Worm (Caenorhabditis elegans) whole organism, midembryonic: ENCODE results near the gene algn-5.
"Not testable (repeated sequence)": the region's sequence is repeated elsewhere in the genome, so short reads cannot be mapped to it uniquely, and the experiment has no call there.

Experiments used
- T22C8.4 ChIP-seq: fragments of 200-800 bp; sonication (Bioruptor generic); IDR thresholded peaks from 2 replicates; pipeline ENCODE4 v1.3.6; 2022; ENCODE audit warnings: missing genetic modification characterization, missing compliant biosample characterization
- cog-1 ChIP-seq: sonication (generic microtip); optimal IDR thresholded peaks from 2 replicates; lab custom pipeline; 2016; ENCODE audit warnings: missing genetic modification characterization, missing compliant biosample characterization
- flt-1 ChIP-seq: fragments of 200-800 bp; sonication (Bioruptor generic); IDR thresholded peaks from 2 replicates; pipeline ENCODE4 v1.3.6; 2022; ENCODE audit warnings: missing genetic modification characterization, missing compliant biosample characterization
- klf-2 ChIP-seq: fragments of 200-800 bp; sonication (Bioruptor generic); conservative IDR thresholded peaks from 2 replicates; pipeline ENCODE4 v1.3.6; 2022; ENCODE audit warnings: missing genetic modification reagents, missing genetic modification characterization, missing compliant biosample characterization
- med-1 ChIP-seq: sonication (generic microtip); optimal IDR thresholded peaks from 2 replicates; lab custom pipeline; 2017; ENCODE audit warnings: missing genetic modification characterization, mild to moderate bottlenecking, missing compliant biosample characterization, antibody characterized with exemption, missing genetic modification reagents; ENCODE audit not compliant: insufficient read depth
- ref-1 ChIP-seq: fragments of 200-800 bp; sonication (Bioruptor generic); conservative IDR thresholded peaks from 2 replicates; pipeline ENCODE4 v1.3.6; 2022; ENCODE audit warnings: missing genetic modification reagents, missing genetic modification characterization, missing compliant biosample characterization
- tab-1 ChIP-seq: fragments of 200-800 bp; sonication (Bioruptor generic); IDR thresholded peaks from 2 replicates; pipeline ENCODE4 v1.3.6; 2022; ENCODE audit warnings: missing genetic modification characterization, missing compliant biosample characterization
- ztf-23 ChIP-seq: fragments of 200-800 bp; sonication (Bioruptor generic); IDR thresholded peaks from 2 replicates; pipeline ENCODE4 v1.3.6; 2022; ENCODE audit warnings: missing genetic modification reagents, missing genetic modification characterization, missing compliant biosample characterization
- ztf-29 ChIP-seq: fragments of 200-800 bp; sonication (Bioruptor generic); IDR thresholded peaks from 2 replicates; pipeline ENCODE4 v1.3.6; 2022; ENCODE audit warnings: missing genetic modification reagents, missing genetic modification characterization, missing compliant biosample characterization

The algn-5 gene

DNA sequence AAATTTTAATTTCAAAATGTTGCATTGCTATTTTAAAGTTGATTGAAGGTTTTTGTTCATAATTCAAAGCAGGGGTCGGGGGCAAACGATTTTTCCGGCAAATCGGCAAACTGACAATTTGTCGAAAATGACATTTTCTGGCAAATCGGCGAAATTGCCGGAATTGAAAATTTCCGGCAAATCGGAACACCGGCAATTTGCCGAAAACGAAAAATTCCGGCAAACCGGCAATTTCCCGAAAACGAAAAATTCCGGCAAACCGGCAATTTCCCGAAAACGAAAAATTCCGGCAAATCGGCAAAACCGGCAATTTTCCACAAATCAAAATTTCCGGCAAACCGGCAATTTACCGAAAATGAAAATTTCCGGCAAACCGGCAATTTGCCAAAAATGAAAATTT is 5.1 kb upstream of the algn-5 start:
- TF ChIP-seq ztf-29 (GFP tag; lab: Robert Waterston, UW) (no peak), cog-1 (tag; lab: Kevin White, UChicago) (no peak), klf-2 (GFP tag; lab: Robert Waterston, UW) (no peak), tab-1 (no peak), ref-1 (GFP tag; lab: Robert Waterston, UW) (no peak), med-1 (GFP tag; lab: Kevin White, UChicago) (no peak), T22C8.4 (GFP tag; lab: Robert Waterston, UW) (no peak), flt-1 (GFP tag; lab: Robert Waterston, UW) (no peak), ztf-23 (GFP tag; lab: Robert Waterston, UW) (no peak)

DNA sequence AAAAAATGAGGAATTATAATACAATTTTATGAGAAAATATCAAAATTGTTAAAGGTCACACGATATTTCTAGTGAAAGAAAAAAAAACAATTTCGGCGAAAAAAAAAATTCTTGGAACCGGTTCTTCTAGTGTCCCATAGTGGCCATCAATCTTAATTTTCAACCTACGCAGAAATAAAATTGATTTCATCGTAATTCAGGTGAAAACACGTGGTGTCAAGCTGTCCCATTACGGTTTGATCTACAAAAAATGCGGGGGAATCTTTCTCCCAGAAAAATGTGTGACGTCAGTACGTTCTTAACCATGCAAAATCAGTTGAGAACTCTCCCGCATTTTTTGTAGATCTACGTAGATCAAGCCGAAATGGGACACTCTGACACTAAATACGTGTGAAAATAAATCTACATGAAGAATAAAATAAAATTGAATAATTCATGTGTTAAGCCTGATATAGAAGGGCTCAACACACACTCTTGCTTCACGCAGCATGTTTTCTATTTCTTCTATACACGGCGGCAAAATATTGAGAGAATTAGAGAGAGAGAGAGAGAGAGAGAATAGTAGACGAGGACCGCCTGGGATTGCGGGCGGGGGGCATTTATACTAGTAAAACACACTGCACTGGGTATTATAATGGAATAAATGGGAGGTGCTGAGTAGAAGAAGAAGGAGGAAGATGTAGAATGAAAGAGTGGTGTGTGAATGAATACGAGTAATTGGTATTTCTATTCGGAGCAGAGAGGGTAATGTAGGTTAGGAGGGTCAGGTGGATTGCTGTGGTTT is 2.5 kb upstream of the algn-5 start:
- TF ChIP-seq T22C8.4 (GFP tag; lab: Robert Waterston, UW) = no peak
- peak; percentile 27 for TF ChIP-seq cog-1 (tag; lab: Kevin White, UChicago)

DNA sequence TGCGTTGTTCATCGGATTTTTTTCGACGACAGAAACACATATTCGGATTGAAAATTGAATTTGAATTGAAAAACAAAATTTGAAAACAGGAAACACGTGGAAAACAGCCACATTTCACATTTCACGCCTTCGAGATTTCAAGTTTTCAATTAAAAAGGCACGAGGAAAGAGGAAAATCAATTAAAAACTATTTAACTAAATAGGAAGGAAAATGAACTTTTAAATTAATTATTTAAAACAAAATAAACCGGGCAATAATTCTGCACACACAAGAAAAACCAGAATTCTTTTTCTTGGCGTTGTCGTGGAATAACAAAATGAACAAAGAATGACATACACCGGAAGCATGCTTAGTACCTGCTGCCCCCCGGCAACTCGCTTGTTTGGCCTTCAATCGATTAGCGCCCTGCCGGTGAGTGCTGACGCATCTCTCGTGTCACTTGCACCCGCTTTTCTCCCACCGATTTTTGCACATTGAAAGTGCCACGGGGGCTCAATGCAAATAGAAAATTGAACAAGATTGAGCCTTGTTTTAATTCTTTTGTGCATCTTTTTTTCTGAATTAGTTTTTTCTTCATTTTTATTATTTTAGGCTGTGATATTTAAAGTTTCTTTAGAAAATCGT is 678 bp upstream of the algn-5 start, which contains the start of gene Y45G5AM.9:
Gene Y45G5AM.9 (minus strand): TSS at position 51 of the 625 bp plus-strand sequence.
- TF ChIP-seq T22C8.4 (GFP tag; lab: Robert Waterston, UW) (peak; percentile 94), flt-1 (GFP tag; lab: Robert Waterston, UW) (peak; percentile 79), cog-1 (tag; lab: Kevin White, UChicago) (peak; percentile 81), tab-1 (peak; percentile 73), ztf-29 (GFP tag; lab: Robert Waterston, UW) (0 out of 2 replicates have a peak, but pooled peaks have one; percentile 13), klf-2 (GFP tag; lab: Robert Waterston, UW) (0 out of 2 replicates have a peak, but pooled peaks have one; percentile 62), ztf-23 (GFP tag; lab: Robert Waterston, UW) (peak; percentile 83), med-1 (GFP tag; lab: Kevin White, UChicago) (peak; percentile 28), ref-1 (GFP tag; lab: Robert Waterston, UW) (no peak)

DNA sequence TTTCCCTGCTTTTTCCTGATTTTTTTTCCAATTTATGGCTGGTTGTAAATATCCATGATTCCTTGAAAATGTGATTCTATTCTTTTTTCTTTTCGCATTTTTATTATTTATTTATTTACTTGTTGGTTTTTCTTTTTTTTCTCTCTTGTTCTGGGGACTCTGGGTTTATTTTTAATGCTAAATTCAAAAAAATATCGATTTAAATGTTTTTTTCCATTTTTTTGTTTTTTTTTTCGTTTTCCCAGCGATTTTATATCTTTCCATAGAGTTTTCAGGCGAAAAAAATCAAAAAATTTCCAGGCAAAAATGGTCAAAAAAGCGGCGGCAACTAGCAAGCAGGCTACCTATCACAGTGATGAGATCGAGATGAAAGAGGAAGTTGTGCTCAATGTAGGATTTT is 3.8 kb downstream of the algn-5 start, which contains the start of gene rpac-40:
Gene rpac-40 (plus strand): TSS at position 301 of the 400 bp plus-strand sequence.
- TF ChIP-seq med-1 (GFP tag; lab: Kevin White, UChicago) = no peak
- no peak for TF ChIP-seq ztf-23 (GFP tag; lab: Robert Waterston, UW)
- no peak for TF ChIP-seq tab-1
- TF ChIP-seq T22C8.4 (GFP tag; lab: Robert Waterston, UW) = no peak
- no peak for TF ChIP-seq klf-2 (GFP tag; lab: Robert Waterston, UW)
- TF ChIP-seq cog-1 (tag; lab: Kevin White, UChicago) = no peak
- TF ChIP-seq flt-1 (GFP tag; lab: Robert Waterston, UW) = no peak
- no peak for TF ChIP-seq ztf-29 (GFP tag; lab: Robert Waterston, UW)
- TF ChIP-seq ref-1 (GFP tag; lab: Robert Waterston, UW) = no peak

DNA sequence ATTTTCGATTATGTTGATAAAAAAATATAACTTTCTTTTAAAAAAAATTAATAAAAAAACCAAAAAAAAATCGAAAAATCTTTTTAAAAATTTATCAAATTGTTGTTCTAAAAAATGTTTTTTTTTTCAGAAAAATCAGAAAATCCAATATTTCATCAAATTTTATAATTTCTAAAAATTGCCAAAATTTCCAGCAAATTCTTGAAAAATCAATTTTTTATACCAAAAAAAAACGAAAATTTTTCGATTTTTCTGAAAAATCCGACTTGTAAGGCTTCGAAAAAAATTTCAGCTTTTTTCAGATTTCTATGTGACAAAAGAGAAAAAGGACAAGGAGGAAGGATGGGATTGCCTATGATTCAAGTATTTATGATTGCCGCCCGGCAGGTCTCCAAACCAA is 9.0 kb downstream of the algn-5 start, which contains the start of gene H43I07.1:
Gene H43I07.1 (plus strand): TSS at position 301 of the 400 bp plus-strand sequence.
- TF ChIP-seq med-1 (GFP tag; lab: Kevin White, UChicago) (no peak), ztf-29 (GFP tag; lab: Robert Waterston, UW) (no peak), tab-1 (no peak), flt-1 (GFP tag; lab: Robert Waterston, UW) (no peak), T22C8.4 (GFP tag; lab: Robert Waterston, UW) (no peak), ztf-23 (GFP tag; lab: Robert Waterston, UW) (no peak), ref-1 (GFP tag; lab: Robert Waterston, UW) (no peak)

DNA sequence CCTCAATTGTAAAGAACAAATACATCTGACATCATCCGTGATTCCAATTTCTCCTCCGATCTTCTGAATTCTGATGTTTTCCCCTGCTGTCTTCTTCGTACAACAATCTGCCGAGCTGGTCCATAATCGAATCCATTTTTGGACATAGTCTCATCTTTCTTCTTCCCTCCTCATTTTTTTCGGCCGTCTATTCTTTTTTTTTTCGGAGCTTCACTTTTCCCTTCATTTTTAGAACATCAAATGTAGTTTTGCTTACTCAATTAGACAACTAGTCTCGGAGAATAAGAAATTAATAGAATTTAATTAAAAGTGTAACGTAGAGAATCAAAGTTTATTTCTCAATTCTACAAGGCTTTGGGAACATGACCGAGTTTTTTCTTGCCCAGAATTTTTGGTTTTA is 16.1 kb downstream of the algn-5 start:
- TF ChIP-seq flt-1 (GFP tag; lab: Robert Waterston, UW) (no peak), cog-1 (tag; lab: Kevin White, UChicago) (no peak), klf-2 (GFP tag; lab: Robert Waterston, UW) (no peak), ztf-23 (GFP tag; lab: Robert Waterston, UW) (no peak), T22C8.4 (GFP tag; lab: Robert Waterston, UW) (no peak), ztf-29 (GFP tag; lab: Robert Waterston, UW) (no peak), med-1 (GFP tag; lab: Kevin White, UChicago) (no peak), ref-1 (GFP tag; lab: Robert Waterston, UW) (no peak), tab-1 (no peak)

DNA sequence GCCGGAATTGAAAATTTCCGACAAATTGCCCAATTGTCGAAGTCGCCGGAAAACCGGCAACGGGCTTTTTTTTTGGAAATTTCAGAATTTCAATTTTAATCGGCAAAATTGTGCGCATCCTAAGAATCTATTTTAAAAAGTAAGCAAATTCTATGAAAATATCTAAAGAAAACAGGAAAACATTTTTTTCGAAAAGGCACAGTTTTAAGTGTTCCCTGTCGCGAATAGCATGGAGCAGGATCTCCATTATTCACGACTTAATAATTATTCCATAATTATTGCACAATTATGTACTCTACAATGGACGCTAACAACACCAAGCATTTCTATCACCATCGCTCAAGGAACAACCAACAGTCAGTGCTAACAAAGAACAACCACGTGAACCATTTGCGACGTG is 20.5 kb downstream of the algn-5 start, which contains the start of gene H43I07.4:
Gene H43I07.4 (plus strand): TSS at position 301 of the 400 bp plus-strand sequence.
- not testable (repeated sequence) for TF ChIP-seq ztf-23 (GFP tag; lab: Robert Waterston, UW); T22C8.4 (GFP tag; lab: Robert Waterston, UW); tab-1

DNA sequence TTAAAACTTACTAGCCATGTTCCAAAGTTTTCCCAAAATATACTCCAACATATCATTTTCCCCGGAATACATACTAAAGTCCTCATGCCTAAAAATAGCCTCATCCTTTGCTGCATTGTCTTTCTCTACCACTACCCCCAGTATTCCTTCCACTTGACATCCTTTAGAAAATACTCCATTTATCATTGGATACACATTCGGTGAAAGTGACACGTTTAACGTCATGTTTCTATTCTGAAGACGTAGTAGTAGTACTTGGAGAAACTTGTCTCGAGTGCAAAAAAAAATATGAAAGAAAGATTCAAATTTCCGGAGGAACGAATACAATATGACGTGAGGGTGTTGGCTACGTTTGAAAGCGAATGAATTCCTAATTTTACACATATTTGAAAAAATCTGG is 21.5 kb downstream of the algn-5 start:
- TF ChIP-seq ztf-23 (GFP tag; lab: Robert Waterston, UW) (no peak), med-1 (GFP tag; lab: Kevin White, UChicago) (no peak), ref-1 (GFP tag; lab: Robert Waterston, UW) (no peak), cog-1 (tag; lab: Kevin White, UChicago) (no peak), tab-1 (no peak), T22C8.4 (GFP tag; lab: Robert Waterston, UW) (no peak), ztf-29 (GFP tag; lab: Robert Waterston, UW) (no peak), klf-2 (GFP tag; lab: Robert Waterston, UW) (no peak), flt-1 (GFP tag; lab: Robert Waterston, UW) (no peak)

DNA sequence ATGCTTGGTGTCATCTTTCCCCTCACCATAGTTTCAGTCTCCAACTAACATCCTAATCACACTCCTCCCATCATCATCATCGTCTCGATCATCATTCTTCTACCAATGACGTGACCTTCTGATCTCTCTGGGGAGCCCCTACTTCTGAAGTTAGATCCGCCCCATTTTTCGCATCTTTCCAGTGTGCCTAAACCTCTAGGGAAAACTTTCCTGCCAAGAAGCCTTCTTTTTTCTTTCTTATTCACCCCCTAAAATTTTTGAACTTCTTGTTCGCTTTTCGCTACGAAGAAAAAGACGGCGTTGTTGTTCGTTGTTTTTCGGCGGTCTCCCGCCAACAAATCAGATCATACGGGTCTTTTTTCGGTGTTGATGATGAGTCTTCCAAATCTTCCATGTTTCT is 22.9 kb downstream of the algn-5 start:
- TF ChIP-seq flt-1 (GFP tag; lab: Robert Waterston, UW) (no peak), cog-1 (tag; lab: Kevin White, UChicago) (no peak), ztf-23 (GFP tag; lab: Robert Waterston, UW) (no peak), ztf-29 (GFP tag; lab: Robert Waterston, UW) (no peak), klf-2 (GFP tag; lab: Robert Waterston, UW) (no peak), med-1 (GFP tag; lab: Kevin White, UChicago) (no peak), ref-1 (GFP tag; lab: Robert Waterston, UW) (no peak), tab-1 (no peak), T22C8.4 (GFP tag; lab: Robert Waterston, UW) (no peak)
